Fruit fly (Drosophila melanogaster) whole organism, embryonic: Measurements from ENCODE around the gene CG43120.

Experiments used
- ATbp ChIP-seq: fragments of 200-800 bp; sonication (Bioruptor generic); optimal IDR thresholded peaks from 2 replicates; lab custom pipeline; 2017; ENCODE audit warnings: missing biosample characterization, mild to moderate bottlenecking, missing genetic modification characterization, missing genetic modification reagents
- CG10209 ChIP-seq: fragments of 200-800 bp; sonication (Bioruptor generic); optimal IDR thresholded peaks from 3 replicates; lab custom pipeline; 2017; ENCODE audit warnings: missing biosample characterization, mild to moderate bottlenecking, missing genetic modification characterization, missing genetic modification reagents
- CG13123 ChIP-seq: fragments of 200-800 bp; sonication (Bioruptor generic); optimal IDR thresholded peaks from 2 replicates; lab custom pipeline; 2016; ENCODE audit warnings: missing biosample characterization, missing genetic modification characterization
- CG13775 ChIP-seq: fragments of 200-800 bp; sonication (Bioruptor generic); optimal IDR thresholded peaks from 3 replicates; lab custom pipeline; 2017; ENCODE audit warnings: missing biosample characterization, mild to moderate bottlenecking, missing genetic modification characterization
- CG14667 ChIP-seq: fragments of 200-800 bp; sonication (Bioruptor generic); IDR thresholded peaks from 2 replicates; pipeline ENCODE4 v1.3.6; 2022; ENCODE audit warnings: missing biosample characterization, missing genetic modification characterization
- CG14860 ChIP-seq: fragments of 200-800 bp; sonication (Bioruptor generic); IDR thresholded peaks from 3 replicates; pipeline ENCODE4 v1.3.6; 2022; ENCODE audit warnings: missing biosample characterization, missing genetic modification characterization; ENCODE audit not compliant: partially characterized antibody
- CG15696 ChIP-seq: fragments of 200-800 bp; sonication (Bioruptor generic); optimal IDR thresholded peaks from 2 replicates; lab custom pipeline; 2019; ENCODE audit warnings: missing biosample characterization, mild to moderate bottlenecking, missing genetic modification characterization, moderate library complexity
- CG1603 ChIP-seq: fragments of 200-800 bp; sonication (Bioruptor generic); optimal IDR thresholded peaks from 2 replicates; lab custom pipeline; 2019; ENCODE audit warnings: missing biosample characterization, mild to moderate bottlenecking, missing genetic modification characterization, moderate library complexity
- CG16813 ChIP-seq: fragments of 200-800 bp; sonication (Bioruptor generic); IDR thresholded peaks from 3 replicates; pipeline ENCODE4 v1.3.6; 2022; ENCODE audit warnings: missing biosample characterization, missing genetic modification characterization; ENCODE audit not compliant: partially characterized antibody
- CG17186 ChIP-seq: fragments of 200-800 bp; sonication (Bioruptor generic); optimal IDR thresholded peaks from 3 replicates; lab custom pipeline; 2017; ENCODE audit warnings: missing biosample characterization, missing genetic modification reagents, missing genetic modification characterization
- CG17359 ChIP-seq: fragments of 200-800 bp; sonication (Bioruptor generic); optimal IDR thresholded peaks from 3 replicates; lab custom pipeline; 2018; ENCODE audit warnings: missing biosample characterization, mild to moderate bottlenecking, missing genetic modification characterization, moderate library complexity
- CG17568 ChIP-seq: fragments of 200-800 bp; sonication (Bioruptor generic); optimal IDR thresholded peaks from 2 replicates; lab custom pipeline; 2018; ENCODE audit warnings: missing biosample characterization, mild to moderate bottlenecking, missing genetic modification characterization, moderate library complexity
- CG2202 ChIP-seq: fragments of 200-800 bp; sonication (Bioruptor generic); optimal IDR thresholded peaks from 2 replicates; lab custom pipeline; 2018; ENCODE audit warnings: missing biosample characterization, mild to moderate bottlenecking, missing genetic modification characterization
- CG30403 ChIP-seq: fragments of 200-800 bp; sonication (Bioruptor generic); optimal IDR thresholded peaks from 3 replicates; lab custom pipeline; 2016; ENCODE audit warnings: missing biosample characterization, missing genetic modification characterization
- CG3065 ChIP-seq: fragments of 200-800 bp; sonication (Bioruptor generic); optimal IDR thresholded peaks from 2 replicates; lab custom pipeline; 2016; ENCODE audit warnings: missing biosample characterization, missing genetic modification characterization
- CG3838 ChIP-seq: fragments of 200-800 bp; sonication (Bioruptor generic); optimal IDR thresholded peaks from 3 replicates; lab custom pipeline; 2016; ENCODE audit warnings: missing biosample characterization, missing genetic modification characterization
- CG6813 ChIP-seq: fragments of 200-800 bp; sonication (Bioruptor generic); optimal IDR thresholded peaks from 2 replicates; lab custom pipeline; 2017; ENCODE audit warnings: missing biosample characterization, missing genetic modification characterization, mild to moderate bottlenecking, moderate library complexity, missing genetic modification reagents
- CG7556 ChIP-seq: fragments of 200-800 bp; sonication (Bioruptor generic); optimal IDR thresholded peaks from 2 replicates; lab custom pipeline; 2017; ENCODE audit warnings: missing biosample characterization, mild to moderate bottlenecking, missing genetic modification characterization
- CG8359 ChIP-seq: fragments of 200-800 bp; sonication (Bioruptor generic); optimal IDR thresholded peaks from 2 replicates; lab custom pipeline; 2017; ENCODE audit warnings: missing biosample characterization, mild to moderate bottlenecking, missing genetic modification characterization, borderline replicate concordance
- CG9437 ChIP-seq: fragments of 200-800 bp; sonication (Bioruptor generic); optimal IDR thresholded peaks from 2 replicates; lab custom pipeline; 2018; ENCODE audit warnings: missing biosample characterization, mild to moderate bottlenecking, missing genetic modification characterization
- Camta ChIP-seq: fragments of 200-800 bp; sonication (Bioruptor generic); optimal IDR thresholded peaks from 2 replicates; lab custom pipeline; 2016; ENCODE audit warnings: missing biosample characterization, missing genetic modification characterization
- Chrac-16 ChIP-seq: fragments of 200-800 bp; sonication (Bioruptor generic); optimal IDR thresholded peaks from 3 replicates; lab custom pipeline; 2016; ENCODE audit warnings: missing biosample characterization, missing genetic modification characterization
- CkIIα-i1 ChIP-seq: fragments of 200-800 bp; sonication (Bioruptor generic); IDR thresholded peaks from 2 replicates; pipeline ENCODE4 v1.3.6; 2022; ENCODE audit warnings: missing biosample characterization, missing genetic modification characterization
- D ChIP-seq, 2 experiments: fragments of 200-800 bp in 1 of 2; fragments of >200 bp in 1 of 2; sonication (Bioruptor generic) in 1 of 2; optimal IDR thresholded peaks; 2 replicates in 1 of 2; 3 replicates in 1 of 2; lab custom pipeline; 2017; ENCODE audit warnings: mild to moderate bottlenecking in 1 of 2, missing biosample characterization in 1 of 2, missing genetic modification characterization in 1 of 2, missing genetic modification reagents in 1 of 2
- D19B ChIP-seq: fragments of 200-800 bp; sonication (Bioruptor generic); optimal IDR thresholded peaks from 2 replicates; lab custom pipeline; 2017; ENCODE audit warnings: missing biosample characterization, mild to moderate bottlenecking, missing genetic modification characterization
- Elba2 ChIP-seq: fragments of 200-800 bp; sonication (Bioruptor generic); optimal IDR thresholded peaks from 3 replicates; lab custom pipeline; 2016; ENCODE audit warnings: missing biosample characterization, missing genetic modification characterization
- Gug ChIP-seq: fragments of 200-800 bp; sonication (Bioruptor generic); IDR thresholded peaks from 4 replicates; pipeline ENCODE4 v1.3.6; 2022; ENCODE audit warnings: missing biosample characterization, missing genetic modification characterization
- NC2α ChIP-seq: fragments of 200-800 bp; sonication (Bioruptor generic); optimal IDR thresholded peaks from 2 replicates; lab custom pipeline; 2016; ENCODE audit warnings: missing biosample characterization, missing genetic modification characterization
- Oli ChIP-seq: fragments of 200-800 bp; sonication (Bioruptor generic); optimal IDR thresholded peaks from 2 replicates; lab custom pipeline; 2018; ENCODE audit warnings: missing biosample characterization, mild to moderate bottlenecking, missing genetic modification characterization, moderate library complexity
- Opbp ChIP-seq: fragments of 200-800 bp; sonication (Bioruptor generic); IDR thresholded peaks from 3 replicates; pipeline ENCODE4 v1.3.6; 2022; ENCODE audit warnings: missing biosample characterization, missing genetic modification characterization; ENCODE audit not compliant: partially characterized antibody
- Ptx1 ChIP-seq: fragments of 200-800 bp; sonication (Bioruptor generic); IDR thresholded peaks from 2 replicates; pipeline ENCODE4 v1.3.6; 2022; ENCODE audit warnings: missing biosample characterization, missing genetic modification characterization
- Ravus ChIP-seq: fragments of 200-800 bp; sonication (Bioruptor generic); IDR thresholded peaks from 2 replicates; pipeline ENCODE4 v1.3.6; 2022; ENCODE audit warnings: missing biosample characterization, missing genetic modification characterization
- Xbp1 ChIP-seq: fragments of 200-800 bp; sonication (Bioruptor generic); optimal IDR thresholded peaks from 3 replicates; lab custom pipeline; 2016; ENCODE audit warnings: missing biosample characterization, mild to moderate bottlenecking, missing genetic modification characterization
- chinmo ChIP-seq: fragments of 200-800 bp; sonication (Bioruptor generic); IDR thresholded peaks from 4 replicates; pipeline ENCODE4 v1.3.6; 2022; ENCODE audit warnings: missing biosample characterization, missing genetic modification characterization; ENCODE audit not compliant: partially characterized antibody
- chm ChIP-seq: fragments of 200-800 bp; sonication (Bioruptor generic); IDR thresholded peaks from 2 replicates; pipeline ENCODE4 v1.3.6; 2022; ENCODE audit warnings: missing biosample characterization, missing genetic modification characterization
- dimm ChIP-seq: fragments of 200-800 bp; sonication (Bioruptor generic); IDR thresholded peaks from 2 replicates; pipeline ENCODE4 v1.3.6; 2022; ENCODE audit warnings: missing biosample characterization, missing genetic modification characterization
- fd96Cb ChIP-seq: fragments of 200-800 bp; sonication (Bioruptor generic); optimal IDR thresholded peaks from 2 replicates; lab custom pipeline; 2018; ENCODE audit warnings: missing biosample characterization, mild to moderate bottlenecking, missing genetic modification characterization, moderate library complexity
- grn ChIP-seq: fragments of 200-800 bp; sonication (Bioruptor generic); optimal IDR thresholded peaks from 3 replicates; lab custom pipeline; 2017; ENCODE audit warnings: missing biosample characterization, missing genetic modification characterization
- lmd ChIP-seq: fragments of 200-800 bp; sonication (Bioruptor generic); IDR thresholded peaks from 2 replicates; pipeline ENCODE4 v1.3.6; 2022; ENCODE audit warnings: missing biosample characterization, missing genetic modification characterization
- org-1 ChIP-seq: fragments of 200-800 bp; sonication (Bioruptor generic); optimal IDR thresholded peaks from 2 replicates; lab custom pipeline; 2017; ENCODE audit warnings: missing biosample characterization, missing genetic modification characterization
- otp ChIP-seq: fragments of 200-800 bp; sonication (Bioruptor generic); IDR thresholded peaks from 3 replicates; pipeline ENCODE4, ENCODE4 v1.3.6; 2022; ENCODE audit warnings: missing biosample characterization, missing genetic modification characterization
- phol ChIP-seq: fragments of 200-800 bp; sonication (Bioruptor generic); optimal IDR thresholded peaks from 3 replicates; lab custom pipeline; 2018; ENCODE audit warnings: missing biosample characterization, mild to moderate bottlenecking, missing genetic modification characterization, moderate library complexity
- prd ChIP-seq, 3 experiments: fragments of >200 bp in 2 of 3; fragments of 200-800 bp in 1 of 3; sonication (Bioruptor generic) in 1 of 3; optimal IDR thresholded peaks in 2 of 3; IDR thresholded peaks in 1 of 3; 2 replicates in 2 of 3; 3 replicates in 1 of 3; pipeline versions ENCODE4 v1.3.6 to Lab custom; 2017 to 2022; ENCODE audit warnings: missing biosample characterization in 1 of 3, missing genetic modification characterization in 1 of 3
- pum ChIP-seq: fragments of 200-800 bp; sonication (Bioruptor generic); optimal IDR thresholded peaks from 2 replicates; lab custom pipeline; 2016; ENCODE audit warnings: missing biosample characterization, missing genetic modification characterization
- sim ChIP-seq: fragments of 200-800 bp; sonication (Bioruptor generic); IDR thresholded peaks from 2 replicates; pipeline ENCODE4 v1.3.6; 2022; ENCODE audit warnings: missing biosample characterization, missing genetic modification characterization
- sisA ChIP-seq: fragments of 200-800 bp; sonication (Bioruptor generic); IDR thresholded peaks from 2 replicates; pipeline ENCODE4 v1.3.6; 2022; ENCODE audit warnings: missing biosample characterization, missing genetic modification characterization
- sqz ChIP-seq: fragments of 200-800 bp; sonication (Bioruptor generic); optimal IDR thresholded peaks from 3 replicates; lab custom pipeline; 2018; ENCODE audit warnings: missing biosample characterization, mild to moderate bottlenecking, missing genetic modification characterization
- tll ChIP-seq, 2 experiments: fragments of 200-800 bp in 1 of 2; fragments of >200 bp in 1 of 2; sonication (Bioruptor generic) in 1 of 2; optimal IDR thresholded peaks; 2 replicates each; lab custom pipeline; 2017 to 2019; ENCODE audit warnings: missing biosample characterization in 2 of 2, missing genetic modification characterization in 2 of 2, mild to moderate bottlenecking in 1 of 2, moderate library complexity in 1 of 2
- trem ChIP-seq: fragments of 200-800 bp; optimal IDR thresholded peaks from 3 replicates; lab custom pipeline; 2019; ENCODE audit warnings: missing biosample characterization, mild to moderate bottlenecking, missing genetic modification characterization, moderate library complexity

CG43120 gene

dm6 chr3L:14363103-14363751, 18.5 kb upstream of the CG43120 start (continued):
- TF ChIP-seq CG9437 (GFP tag; lab: Kevin White, UChicago) (peak; percentile 47), Gug (GFP tag; lab: Robert Waterston, UW) (no peak), sisA (GFP tag; lab: Robert Waterston, UW) (peak; percentile 40; the same call in 1 of the 2 replicates), CG6813 (GFP tag; lab: Kevin White, UChicago) (no peak), Xbp1 (GFP tag; lab: Kevin White, UChicago) (peak; percentile 42), grn (GFP tag; lab: Kevin White, UChicago) (no peak), phol (peak; percentile 72), D (optimal IDR thresholded peaks at IDR 0.05; lab: Kevin White, UChicago) (no peak), D (GFP tag; optimal IDR thresholded peaks at IDR 0.05; lab: Kevin White, UChicago) (peak; percentile 37), ATbp (peak; percentile 22), CG14860 (GFP tag; lab: Robert Waterston, UW) (no peak), CG30403 (GFP tag; lab: Kevin White, UChicago) (peak; percentile 52), Ravus (GFP tag; lab: Robert Waterston, UW) (no peak), CG16813 (GFP tag; lab: Robert Waterston, UW) (no peak), CG3838 (no peak), fd96Cb (tag; lab: Kevin White, UChicago) (peak; percentile 70), CG14667 (GFP tag; lab: Robert Waterston, UW) (no peak), Elba2 (no peak), Oli (peak; percentile 57), trem (tag; lab: Kevin White, UChicago) (no peak), CG8359 (GFP tag; lab: Kevin White, UChicago) (no peak), Opbp (no peak), Ptx1 (peak; percentile 53), D19B (GFP tag; lab: Kevin White, UChicago) (peak; percentile 71), CG7556 (GFP tag; lab: Kevin White, UChicago) (peak; percentile 53), tll (GFP tag; optimal IDR thresholded peaks at IDR 0.05; lab: Kevin White, UChicago) (no peak), CG17186 (GFP tag; lab: Kevin White, UChicago) (no peak), CG17359 (tag; lab: Kevin White, UChicago) (peak; percentile 44), dimm (no peak)
- TF ChIP-seq, all 482 proteins: peak for 114

dm6 chr3L:14364701-14365100, 17.0 kb upstream of the CG43120 start:
- TF ChIP-seq otp (GFP tag; lab: Robert Waterston, UW) (0 out of 3 replicates have a peak, but pooled peaks have one; percentile 44), CG10209 (GFP tag; lab: Kevin White, UChicago) (peak; percentile 19), CkIIα-i1 (GFP tag; lab: Robert Waterston, UW) (no peak), CG1603 (tag; lab: Kevin White, UChicago) (peak; percentile 30), CG15696 (tag; lab: Kevin White, UChicago) (peak; percentile 69), CG17568 (no peak), CG13123 (GFP tag; lab: Kevin White, UChicago) (no peak), pum (GFP tag; lab: Kevin White, UChicago) (peak; percentile 5), lmd (GFP tag; lab: Robert Waterston, UW) (no peak), CG3065 (GFP tag; lab: Kevin White, UChicago) (no peak), CG13775 (GFP tag; lab: Kevin White, UChicago) (peak; percentile 65), chinmo (GFP tag; lab: Robert Waterston, UW) (0 out of 4 replicates have a peak, but pooled peaks have one; percentile 8), sqz (GFP tag; lab: Kevin White, UChicago) (no peak), CG2202 (tag; lab: Kevin White, UChicago) (peak; percentile 44), NC2α (no peak), Camta (GFP tag; lab: Kevin White, UChicago) (peak; percentile 45), chm (GFP tag; lab: Robert Waterston, UW) (peak; percentile 76; the same call in 1 of the 2 replicates), Chrac-16 (GFP tag; lab: Kevin White, UChicago) (peak; percentile 48), prd (optimal IDR thresholded peaks at IDR 0.05; lab: Kevin White, UChicago) (no peak), prd (GFP tag; IDR thresholded peaks at IDR 0.05; lab: Robert Waterston, UW) (peak; percentile 81), sim (GFP tag; lab: Robert Waterston, UW) (0 out of 2 replicates have a peak, but pooled peaks have one; percentile 27), org-1 (GFP tag; lab: Kevin White, UChicago) (no peak)
